Worm (Caenorhabditis elegans) whole organism, L2 larva: ENCODE results near the gene R07B1.11.
A peak's percentile ranks its signal among the peaks of the same experiment; 100 is the strongest.

Experiments used
- Y55F3AM.14 ChIP-seq: fragments of 200-800 bp; sonication (Bioruptor generic); optimal IDR thresholded peaks from 2 replicates; lab custom pipeline; 2018; ENCODE audit warnings: mild to moderate bottlenecking, missing genetic modification characterization, missing compliant biosample characterization
- ZK546.5 ChIP-seq: sonication (generic microtip); optimal IDR thresholded peaks from 2 replicates; lab custom pipeline; 2017; ENCODE audit warnings: missing biosample characterization, missing genetic modification characterization
- blmp-1 ChIP-seq: sonication (generic microtip); optimal IDR thresholded peaks from 2 replicates; lab custom pipeline; 2017; ENCODE audit warnings: missing genetic modification characterization, mild to moderate bottlenecking, missing compliant biosample characterization, antibody characterized with exemption, moderate library complexity; ENCODE audit not compliant: insufficient read depth
- ceh-82 ChIP-seq: fragments of 150-350 bp; optimal IDR thresholded peaks from 2 replicates; lab custom pipeline; 2014; ENCODE audit warnings: missing biosample characterization, missing genetic modification characterization
- crh-2 ChIP-seq: sonication (generic microtip); optimal IDR thresholded peaks from 2 replicates; lab custom pipeline; 2017; ENCODE audit warnings: missing biosample characterization, missing genetic modification characterization
- egl-27 ChIP-seq: sonication (generic microtip); optimal IDR thresholded peaks from 3 replicates; lab custom pipeline; 2017; ENCODE audit warnings: missing biosample characterization, missing genetic modification reagents, missing genetic modification characterization
- elt-1 ChIP-seq: fragments of 150-350 bp; optimal IDR thresholded peaks from 2 replicates; lab custom pipeline; 2014; ENCODE audit warnings: missing biosample characterization, missing genetic modification characterization
- elt-3 ChIP-seq: sonication (generic microtip); optimal IDR thresholded peaks from 2 replicates; lab custom pipeline; 2017; ENCODE audit warnings: missing biosample characterization, missing genetic modification characterization
- fos-1 ChIP-seq: fragments of 150-350 bp; optimal IDR thresholded peaks from 2 replicates; lab custom pipeline; 2014; ENCODE audit warnings: missing biosample characterization, missing genetic modification characterization
- lin-11 ChIP-seq: fragments of 150-350 bp; sonication (generic microtip); optimal IDR thresholded peaks from 2 replicates; lab custom pipeline; 2014; ENCODE audit warnings: missing biosample characterization, missing genetic modification characterization, inconsistent platforms, mixed read lengths
- lin-13 ChIP-seq: fragments of 150-350 bp; optimal IDR thresholded peaks from 2 replicates; lab custom pipeline; 2014; ENCODE audit warnings: missing biosample characterization, missing genetic modification reagents, missing genetic modification characterization
- lsy-2 ChIP-seq, 2 experiments: fragments of 150-350 bp in 1 of 2; sonication (generic microtip) in 1 of 2; optimal IDR thresholded peaks; 2 replicates each; lab custom pipeline; 2014 to 2017; ENCODE audit warnings: missing biosample characterization in 2 of 2, missing genetic modification characterization in 2 of 2
- mab-5 ChIP-seq: fragments of 150-350 bp; optimal IDR thresholded peaks from 2 replicates; lab custom pipeline; 2014; ENCODE audit warnings: missing biosample characterization, missing genetic modification characterization
- mbf-1 ChIP-seq: sonication (generic microtip); optimal IDR thresholded peaks from 2 replicates; lab custom pipeline; 2017; ENCODE audit warnings: missing biosample characterization, missing genetic modification characterization
- mdl-1 ChIP-seq, 2 experiments: fragments of 150-350 bp in 1 of 2; sonication (generic microtip) in 1 of 2; optimal IDR thresholded peaks; 2 replicates each; lab custom pipeline; 2017; ENCODE audit warnings: missing biosample characterization in 2 of 2, missing genetic modification characterization in 2 of 2
- nhr-10 ChIP-seq: sonication (generic microtip); optimal IDR thresholded peaks from 2 replicates; lab custom pipeline; 2017; ENCODE audit warnings: missing biosample characterization, missing genetic modification characterization
- nhr-12 ChIP-seq: fragments of 150-350 bp; optimal IDR thresholded peaks from 2 replicates; lab custom pipeline; 2014; ENCODE audit warnings: missing biosample characterization, missing genetic modification characterization
- nhr-129 ChIP-seq: fragments of 150-350 bp; optimal IDR thresholded peaks from 2 replicates; lab custom pipeline; 2014; ENCODE audit warnings: missing biosample characterization, missing genetic modification characterization
- nhr-21 ChIP-seq: fragments of 150-350 bp; optimal IDR thresholded peaks from 2 replicates; lab custom pipeline; 2014; ENCODE audit warnings: missing biosample characterization, missing genetic modification characterization
- nhr-23 ChIP-seq: fragments of 150-350 bp; optimal IDR thresholded peaks from 2 replicates; lab custom pipeline; 2014; ENCODE audit warnings: missing biosample characterization, missing genetic modification reagents, missing genetic modification characterization
- nhr-237 ChIP-seq: fragments of 150-350 bp; optimal IDR thresholded peaks from 2 replicates; lab custom pipeline; 2014; ENCODE audit warnings: missing biosample characterization, missing genetic modification characterization
- nhr-25 ChIP-seq: fragments of 150-350 bp; sonication (generic microtip); optimal IDR thresholded peaks from 3 replicates; lab custom pipeline; 2014; ENCODE audit warnings: missing biosample characterization, missing genetic modification characterization
- peb-1 ChIP-seq: fragments of 150-350 bp; optimal IDR thresholded peaks from 2 replicates; lab custom pipeline; 2014; ENCODE audit warnings: missing biosample characterization, missing genetic modification characterization
- sem-4 ChIP-seq: fragments of 150-350 bp; optimal IDR thresholded peaks from 2 replicates; lab custom pipeline; 2014; ENCODE audit warnings: missing biosample characterization, missing genetic modification reagents, missing genetic modification characterization
- sma-3 ChIP-seq: sonication (generic microtip); optimal IDR thresholded peaks from 2 replicates; lab custom pipeline; 2016; ENCODE audit warnings: missing genetic modification reagents, missing genetic modification characterization, missing compliant biosample characterization
- sma-9 ChIP-seq, 2 experiments: fragments of 150-350 bp in 1 of 2; sonication (generic microtip) in 1 of 2; optimal IDR thresholded peaks; 2 replicates each; lab custom pipeline; 2014 to 2016; ENCODE audit warnings: missing genetic modification characterization in 2 of 2, mild to moderate bottlenecking in 1 of 2, missing biosample characterization in 1 of 2, missing compliant biosample characterization in 1 of 2, missing genetic modification reagents in 1 of 2, moderate library complexity in 1 of 2
- unc-55 ChIP-seq: fragments of 150-350 bp; sonication (generic microtip); optimal IDR thresholded peaks from 3 replicates; lab custom pipeline; 2014; ENCODE audit warnings: missing biosample characterization, missing genetic modification reagents, missing genetic modification characterization
- ztf-11 ChIP-seq: sonication (generic microtip); optimal IDR thresholded peaks from 2 replicates; lab custom pipeline; 2017; ENCODE audit warnings: missing biosample characterization, missing genetic modification characterization
- ztf-4 ChIP-seq: fragments of 150-350 bp; optimal IDR thresholded peaks from 2 replicates; lab custom pipeline; 2014; ENCODE audit warnings: missing biosample characterization, missing genetic modification characterization

The R07B1.11 gene

ce11 chrX:9840864-9841263 lies 15.9 kb upstream of the R07B1.11 start:
- TF ChIP-seq mab-5 (tag; lab: Kevin White, UChicago) (peak; percentile 82), elt-1 (no peak)

ce11 chrX:9842102-9842501 lies 14.6 kb upstream of the R07B1.11 start:
- TF ChIP-seq sem-4 (peak; percentile 24), lsy-2 (tag; optimal IDR thresholded peaks at IDR 0.05; lab: Kevin White, UChicago) (peak in 1 of 2 experiments; percentile 13), mbf-1 (tag; lab: Kevin White, UChicago) (no peak), ztf-11 (tag; lab: Kevin White, UChicago) (no peak), mab-5 (tag; lab: Kevin White, UChicago) (peak; percentile 2), nhr-129 (peak; percentile 32)

ce11 chrX:9843568-9843967 lies 13.2 kb upstream of the R07B1.11 start:
- TF ChIP-seq nhr-23 (tag; lab: Kevin White, UChicago) (no peak), ztf-4 (tag; lab: Kevin White, UChicago) (no peak), blmp-1 (tag; lab: Kevin White, UChicago) (no peak), nhr-10 (tag; lab: Kevin White, UChicago) (no peak), nhr-21 (tag; lab: Kevin White, UChicago) (no peak), ceh-82 (tag; lab: Kevin White, UChicago) (no peak), ZK546.5 (tag; lab: Kevin White, UChicago) (no peak), sma-3 (GFP tag; lab: Kevin White, UChicago) (no peak), lin-13 (GFP tag; lab: Kevin White, UChicago) (no peak), nhr-129 (no peak), mab-5 (tag; lab: Kevin White, UChicago) (no peak)
- TF ChIP-seq, all 48 proteins: peak for 0

ce11 chrX:9845916-9846315 lies 10.8 kb upstream of the R07B1.11 start:
- peak in 1 of 2 experiments; percentile 33 for TF ChIP-seq lsy-2 (tag; optimal IDR thresholded peaks at IDR 0.05; lab: Kevin White, UChicago)
- no peak for TF ChIP-seq mdl-1 (tag; optimal IDR thresholded peaks at IDR 0.05; lab: Kevin White, UChicago)
- TF ChIP-seq blmp-1 (tag; lab: Kevin White, UChicago), result no peak

- TF ChIP-seq lsy-2 (tag; optimal IDR thresholded peaks at IDR 0.05; lab: Kevin White, UChicago), result no peak
- no peak for TF ChIP-seq crh-2 (tag; lab: Kevin White, UChicago)
- TF ChIP-seq sma-9 (GFP tag; optimal IDR thresholded peaks at IDR 0.05; lab: Kevin White, UChicago), result no peak
- no peak for TF ChIP-seq sma-9 (tag; optimal IDR thresholded peaks at IDR 0.05; lab: Kevin White, UChicago)
- no peak for TF ChIP-seq blmp-1 (tag; lab: Kevin White, UChicago)
- no peak for TF ChIP-seq Y55F3AM.14 (GFP tag; lab: Kevin White, UChicago)
- TF ChIP-seq elt-1, result no peak
- TF ChIP-seq lin-11 (tag; lab: Kevin White, UChicago), result no peak
These were observed 9.7 kb upstream of the R07B1.11 start, which contains the start of gene vab-15 for ce11 chrX:9846975-9847374. vab-15 (plus strand) TSS chrX:9847275.

ce11 chrX:9848214-9848789 lies 8.4 kb upstream of the R07B1.11 start:
- no peak for TF ChIP-seq unc-55 (GFP tag; lab: Kevin White, UChicago)
- TF ChIP-seq ZK546.5 (tag; lab: Kevin White, UChicago), result no peak
- no peak for TF ChIP-seq ztf-4 (tag; lab: Kevin White, UChicago)
- no peak for TF ChIP-seq nhr-21 (tag; lab: Kevin White, UChicago)
- TF ChIP-seq nhr-12 (tag; lab: Kevin White, UChicago), result no peak
- no peak for TF ChIP-seq peb-1 (tag; lab: Kevin White, UChicago)
- TF ChIP-seq sem-4, result no peak
- TF ChIP-seq fos-1, result no peak
- no peak for TF ChIP-seq nhr-129
- TF ChIP-seq nhr-237 (tag; lab: Kevin White, UChicago), result no peak
- no peak for TF ChIP-seq egl-27
- no peak for TF ChIP-seq nhr-10 (tag; lab: Kevin White, UChicago)
- TF ChIP-seq elt-3 (tag; lab: Kevin White, UChicago), result no peak
- TF ChIP-seq nhr-25 (tag; lab: Kevin White, UChicago), result no peak
